Fruit fly (Drosophila melanogaster): ENCODE measurements around the gene gdl-ORF39.

DNA sequence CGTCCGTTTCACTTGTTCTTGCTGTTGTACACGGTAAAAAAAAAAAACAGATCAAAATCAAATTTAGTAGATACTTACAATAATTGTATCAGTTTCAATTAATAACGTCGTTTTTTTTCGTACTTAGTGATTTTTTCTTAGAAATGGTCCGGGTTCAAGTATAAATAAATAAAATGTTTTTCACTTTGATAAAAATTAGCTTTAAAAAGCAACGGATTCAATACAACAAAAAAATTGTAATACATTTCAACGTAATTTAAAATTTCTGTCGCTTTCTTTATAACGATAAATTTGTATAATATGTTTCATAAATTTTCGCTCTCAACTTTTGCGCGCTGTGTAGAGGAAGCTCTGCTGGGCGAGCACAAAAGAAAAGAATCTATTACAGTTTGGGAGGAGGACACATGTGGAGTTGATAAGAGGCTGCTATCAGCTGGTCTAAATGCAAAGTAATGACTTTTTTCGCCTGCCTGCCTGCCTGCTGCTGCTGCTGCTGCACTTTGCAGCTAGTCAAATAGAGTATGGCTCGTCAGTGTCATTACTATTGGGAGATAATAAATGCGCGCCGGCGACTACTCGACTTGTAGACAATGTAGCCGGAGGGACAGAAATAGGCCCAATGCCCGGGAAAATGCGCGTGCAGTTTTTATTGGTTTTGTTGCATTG is 28.8 kb downstream of the gdl-ORF39 start:
- TF ChIP-seq CTCF (optimal IDR thresholded peaks at IDR 0.05): no peak
- no peak for TF ChIP-seq CG8478 (optimal IDR thresholded peaks at IDR 0.05)
